Worm (Caenorhabditis elegans): ENCODE data around the gene uev-2.

uev-2 gene

DNA sequence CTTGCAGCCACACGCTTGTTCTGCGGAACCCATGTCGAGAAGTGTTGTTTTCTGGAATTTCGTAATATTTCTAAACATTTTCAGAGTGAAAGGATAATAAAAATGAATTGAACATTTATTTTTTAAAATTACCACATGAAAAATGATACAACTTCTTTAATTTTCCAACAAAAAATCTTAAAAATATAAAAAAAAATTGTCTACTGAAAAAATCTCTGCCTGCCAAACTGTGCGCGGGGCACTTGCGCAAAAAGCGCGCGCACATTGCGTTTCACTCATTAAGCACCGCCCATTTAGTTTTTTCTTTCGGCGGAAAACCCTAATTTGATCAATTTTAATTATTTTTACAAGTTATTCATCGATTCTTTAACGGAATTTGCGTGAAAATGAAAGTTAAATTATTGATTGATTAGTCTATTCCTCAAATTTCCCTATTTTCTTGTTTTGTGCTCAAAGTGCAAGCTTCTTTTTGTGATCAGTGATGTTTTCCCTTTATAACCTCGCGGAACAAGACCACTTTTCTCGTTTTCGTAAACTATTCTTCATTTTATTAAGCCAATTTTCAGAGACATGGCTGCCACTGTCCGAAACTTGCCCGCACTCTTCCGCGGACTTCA is 27.9 kb upstream of the uev-2 start, which contains the start of the genes nmad-1 and hach-1 (continued):
- TF ChIP-seq pha-4 (tag; optimal IDR thresholded peaks at IDR 0.05) (no peak), hrde-1 (tag; optimal IDR thresholded peaks at IDR 0.05; ENCODE audit: borderline replicate concordance) (no peak), die-1 (tag; optimal IDR thresholded peaks at IDR 0.05) (peak; percentile 55), ztf-6 (GFP tag; IDR thresholded peaks at IDR 0.05) (no peak), mes-4 (tag; optimal IDR thresholded peaks at IDR 0.05) (no peak), lin-54 (GFP tag; optimal IDR thresholded peaks at IDR 0.05) (peak; percentile 81), snpc-3.4 (tag; optimal IDR thresholded peaks at IDR 0.05) (peak; percentile 88), zim-3 (tag; optimal IDR thresholded peaks at IDR 0.05) (no peak), rcor-1 (GFP tag; IDR thresholded peaks at IDR 0.05) (peak; percentile 58), ztf-26 (tag; optimal IDR thresholded peaks at IDR 0.05) (peak; percentile 9), attf-5 (GFP tag; optimal IDR thresholded peaks at IDR 0.05) (peak; percentile 78), F57C9.4 (tag; optimal IDR thresholded peaks at IDR 0.05) (no peak), egrh-3 (GFP tag; IDR thresholded peaks at IDR 0.05) (peak; percentile 32; the same call in 1 of the 2 replicates), hmg-1.2 (GFP tag; IDR thresholded peaks at IDR 0.05) (peak; percentile 58), ceh-79 (tag; optimal IDR thresholded peaks at IDR 0.05) (no peak), C06A6.2 (GFP tag; conservative IDR thresholded peaks at IDR 0.05) (peak; percentile 45; the same call in 1 of the 2 replicates), let-526 (GFP tag; IDR thresholded peaks at IDR 0.05) (no peak), egl-44 (GFP tag; IDR thresholded peaks at IDR 0.05) (peak; percentile 57; the same call in 1 of the 2 replicates), zfh-2 (GFP tag; conservative IDR thresholded peaks at IDR 0.05) (0 out of 2 replicates have a peak, but pooled peaks have one; percentile 10), athp-1 (tag; optimal IDR thresholded peaks at IDR 0.05) (peak; percentile 28), akir-1 (GFP tag; optimal IDR thresholded peaks at IDR 0.05) (no peak), xnd-1 (tag; optimal IDR thresholded peaks at IDR 0.05) (peak; percentile 27), ceh-27 (GFP tag; optimal IDR thresholded peaks at IDR 0.05) (peak; percentile 61), ZK185.1 (tag; optimal IDR thresholded peaks at IDR 0.05; ENCODE audit: poor library complexity, severe bottlenecking) (peak; percentile 87), hmg-20 (GFP tag; IDR thresholded peaks at IDR 0.05) (no peak), him-1 (tag; optimal IDR thresholded peaks at IDR 0.05) (peak; percentile 5), fkh-3 (tag; optimal IDR thresholded peaks at IDR 0.05) (no peak), T07F8.4 (tag; optimal IDR thresholded peaks at IDR 0.05) (no peak), madf-8 (GFP tag; conservative IDR thresholded peaks at IDR 0.05) (peak; percentile 37; the same call in 1 of the 2 replicates), ekl-4 (GFP tag; IDR thresholded peaks at IDR 0.05) (peak; percentile 90), let-607 (tag; optimal IDR thresholded peaks at IDR 0.05) (peak; percentile 14 to 58), nfya-2 (GFP tag; IDR thresholded peaks at IDR 0.05) (no peak), sdz-38 (tag; optimal IDR thresholded peaks at IDR 0.05) (no peak), Y95B8A.8 (GFP tag; IDR thresholded peaks at IDR 0.05) (no peak), ceh-40 (GFP tag; IDR thresholded peaks at IDR 0.05) (no peak), madf-10 (tag; optimal IDR thresholded peaks at IDR 0.05) (peak; percentile 43), K11D2.4 (GFP tag; IDR thresholded peaks at IDR 0.05) (no peak), rpc-1 (optimal IDR thresholded peaks at IDR 0.05) (peak; percentile 43), rpc-1 (tag; optimal IDR thresholded peaks at IDR 0.05) (no peak), B0336.3 (GFP tag; IDR thresholded peaks at IDR 0.05) (peak; percentile 67), madf-6 (GFP tag; IDR thresholded peaks at IDR 0.05) (peak; percentile 89), nhr-27 (tag; optimal IDR thresholded peaks at IDR 0.05) (no peak), nfyb-1 (GFP tag; IDR thresholded peaks at IDR 0.05) (peak; percentile 77; the same call in 1 of the 2 replicates), F33H1.4 (GFP tag; IDR thresholded peaks at IDR 0.05) (peak; percentile 62), Y53G8AR.9 (GFP tag; conservative IDR thresholded peaks at IDR 0.05) (no peak), lsl-1 (GFP tag; optimal IDR thresholded peaks at IDR 0.05) (peak; percentile 58), C17E4.6 (GFP tag; IDR thresholded peaks at IDR 0.05) (no peak), dpl-1 (GFP tag; optimal IDR thresholded peaks at IDR 0.05) (no peak)
